Worm (Caenorhabditis elegans) whole organism, L2 larva: ENCODE results near the gene D1014.2.

Experiments used
- R02D3.7 ChIP-seq: fragments of 150-350 bp; optimal IDR thresholded peaks from 2 replicates; lab custom pipeline; 2014; ENCODE audit warnings: missing biosample characterization, missing genetic modification characterization
- alr-1 ChIP-seq: fragments of 150-350 bp; optimal IDR thresholded peaks from 2 replicates; lab custom pipeline; 2014; ENCODE audit warnings: missing biosample characterization, missing genetic modification characterization
- ama-1 ChIP-seq: fragments of 150-350 bp; optimal IDR thresholded peaks from 2 replicates; lab custom pipeline; 2018; ENCODE audit warnings: inconsistent platforms
- ceh-82 ChIP-seq: fragments of 150-350 bp; optimal IDR thresholded peaks from 2 replicates; lab custom pipeline; 2014; ENCODE audit warnings: missing biosample characterization, missing genetic modification characterization
- lin-11 ChIP-seq: fragments of 150-350 bp; sonication (generic microtip); optimal IDR thresholded peaks from 2 replicates; lab custom pipeline; 2014; ENCODE audit warnings: missing biosample characterization, missing genetic modification characterization, inconsistent platforms, mixed read lengths
- nhr-10 ChIP-seq: sonication (generic microtip); optimal IDR thresholded peaks from 2 replicates; lab custom pipeline; 2017; ENCODE audit warnings: missing biosample characterization, missing genetic modification characterization
- nhr-21 ChIP-seq: fragments of 150-350 bp; optimal IDR thresholded peaks from 2 replicates; lab custom pipeline; 2014; ENCODE audit warnings: missing biosample characterization, missing genetic modification characterization
- nhr-237 ChIP-seq: fragments of 150-350 bp; optimal IDR thresholded peaks from 2 replicates; lab custom pipeline; 2014; ENCODE audit warnings: missing biosample characterization, missing genetic modification characterization
- nhr-6 ChIP-seq: fragments of 150-350 bp; optimal IDR thresholded peaks from 2 replicates; lab custom pipeline; 2014; ENCODE audit warnings: missing biosample characterization, missing genetic modification characterization

DNA sequence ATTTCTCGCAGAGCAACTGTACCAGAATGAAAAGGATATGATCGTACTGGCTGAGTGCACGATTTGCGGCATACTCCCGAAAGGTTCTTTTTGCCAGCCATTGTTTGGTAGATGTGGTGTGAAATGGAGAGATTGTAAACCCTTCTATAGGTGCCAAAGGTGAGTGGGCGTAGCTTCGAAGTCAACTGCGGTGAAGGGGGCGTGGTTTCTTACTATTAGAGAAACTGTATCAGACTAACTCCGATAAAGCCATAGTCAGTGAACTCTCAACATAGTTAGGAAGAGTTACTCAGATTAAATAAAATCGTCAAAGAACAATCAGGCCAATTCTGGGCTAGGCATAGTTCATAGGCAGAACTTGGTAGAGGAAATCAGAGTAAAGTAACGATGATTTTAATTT is 33.6 kb downstream of the D1014.2 start, which contains the start of gene F20D6.9:
- TF ChIP-seq nhr-6 (tag; lab: Kevin White, UChicago) (no peak), alr-1 (tag; lab: Kevin White, UChicago) (no peak), ceh-82 (no peak), nhr-10 (tag; lab: Kevin White, UChicago) (no peak), nhr-237 (tag; lab: Kevin White, UChicago) (no peak), lin-11 (no peak), ama-1 (lab: Kevin White, UChicago) (no peak), R02D3.7 (no peak), nhr-21 (tag; lab: Kevin White, UChicago) (no peak)
